Worm (Caenorhabditis elegans): Measurements from ENCODE around the gene pho-8.

Gene pho-8

DNA sequence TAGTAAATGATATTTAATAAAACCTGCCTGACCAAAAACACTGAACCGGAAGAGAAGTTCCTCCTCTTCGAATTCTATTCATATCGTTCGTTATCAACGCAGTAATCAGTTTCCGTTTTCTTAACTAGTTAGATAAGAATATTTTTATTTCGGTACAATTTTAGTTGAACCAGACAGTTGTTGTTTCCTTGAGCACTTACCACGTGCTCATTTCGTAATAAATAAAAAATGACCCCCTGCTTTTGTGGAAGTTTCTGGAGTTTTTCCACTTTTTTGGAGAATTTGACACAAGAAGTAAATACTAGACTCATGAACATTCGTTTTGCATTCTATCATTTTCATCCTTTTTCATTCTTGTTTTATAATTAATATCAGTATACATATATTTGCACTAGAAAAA, 20.3 kb downstream of the pho-8 start:
- TF ChIP-seq K02D7.2 (tag; optimal IDR thresholded peaks at IDR 0.05) (no peak), ttx-3 (tag; optimal IDR thresholded peaks at IDR 0.05) (no peak), elt-2 (tag; optimal IDR thresholded peaks at IDR 0.05) (peak; percentile 32), ets-4 (tag; optimal IDR thresholded peaks at IDR 0.05) (no peak), lim-6 (tag; optimal IDR thresholded peaks at IDR 0.05) (no peak)

DNA sequence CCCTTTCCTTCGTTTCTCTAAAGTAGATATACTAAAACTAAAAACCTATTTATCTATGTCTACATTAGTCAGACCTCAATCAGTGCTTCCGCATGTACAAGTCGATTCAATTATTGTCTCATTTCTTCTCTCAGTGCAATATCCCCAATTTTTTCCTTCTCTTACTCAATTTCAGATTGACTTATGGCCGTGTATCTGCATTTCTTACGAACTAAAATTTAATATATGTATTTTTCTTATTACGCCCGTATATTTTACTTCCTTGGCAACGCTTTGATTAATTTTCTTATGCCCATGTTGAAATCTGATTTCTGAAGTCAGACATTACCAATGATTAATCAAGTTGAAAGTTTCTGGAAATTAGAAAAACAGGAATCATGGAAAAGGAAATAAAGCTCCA, 21.5 kb downstream of the pho-8 start:
- TF ChIP-seq ceh-9 (tag; optimal IDR thresholded peaks at IDR 0.05) = no peak
- peak; percentile 98 for TF ChIP-seq ceh-14 (tag; optimal IDR thresholded peaks at IDR 0.05)
- TF ChIP-seq unc-42 (tag; optimal IDR thresholded peaks at IDR 0.05) = peak; percentile 93
- no peak for TF ChIP-seq hlh-30 (tag; optimal IDR thresholded peaks at IDR 0.05; ENCODE audit: insufficient read depth)

DNA sequence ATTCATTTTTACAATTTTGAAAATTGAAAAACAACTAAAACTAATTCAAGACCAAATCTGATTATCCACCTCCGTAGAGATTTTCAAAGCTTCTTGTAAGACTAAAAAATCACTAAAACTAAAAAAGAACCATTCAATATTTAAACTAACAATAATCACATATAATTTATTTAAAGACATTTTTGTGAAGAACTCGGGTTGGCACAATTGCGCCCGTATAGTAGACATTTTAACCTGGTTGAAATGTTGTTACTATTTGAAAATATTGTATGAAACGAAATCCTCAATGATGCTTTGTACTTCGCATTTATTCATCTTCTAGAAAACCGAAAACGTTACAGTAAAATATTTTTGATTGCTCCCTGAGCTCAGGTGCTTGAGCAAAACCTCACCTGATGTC, 22.6 kb downstream of the pho-8 start:
- TF ChIP-seq sox-2 (GFP tag; IDR thresholded peaks at IDR 0.05) (no peak), ceh-34 (tag; optimal IDR thresholded peaks at IDR 0.05) (no peak), unc-3 (GFP tag; conservative IDR thresholded peaks at IDR 0.05) (no peak), unc-3 (tag; optimal IDR thresholded peaks at IDR 0.05) (no peak), pha-2 (tag; optimal IDR thresholded peaks at IDR 0.05) (no peak)

DNA sequence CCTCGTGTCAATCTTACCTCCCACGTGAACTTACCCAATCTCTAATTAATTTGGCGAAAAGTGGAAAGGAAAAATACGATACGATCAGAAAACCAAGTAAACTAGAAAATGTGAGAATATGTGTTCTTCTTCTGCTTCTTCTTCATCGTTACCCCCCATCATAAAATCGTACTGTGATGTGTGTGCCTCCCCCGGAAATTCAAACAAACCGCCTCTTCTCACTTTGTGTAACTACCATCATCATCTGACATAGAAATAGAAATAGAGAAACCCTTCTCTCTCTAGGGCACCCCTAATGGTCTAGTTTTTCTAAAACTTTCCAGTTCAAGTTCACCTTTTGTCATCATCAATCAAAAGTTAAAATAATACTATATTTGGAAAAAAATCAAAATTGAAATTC, 24.3 kb downstream of the pho-8 start:
- TF ChIP-seq zip-5 (tag; optimal IDR thresholded peaks at IDR 0.05) = no peak
- TF ChIP-seq ceh-24 (tag; optimal IDR thresholded peaks at IDR 0.05) = no peak
- TF ChIP-seq ceh-48 (tag; optimal IDR thresholded peaks at IDR 0.05) = no peak
- TF ChIP-seq ttx-3 (tag; optimal IDR thresholded peaks at IDR 0.05) = no peak
- TF ChIP-seq mec-3 (tag; optimal IDR thresholded peaks at IDR 0.05; ENCODE audit: borderline replicate concordance) = no peak
- TF ChIP-seq ref-2 (tag; optimal IDR thresholded peaks at IDR 0.05) = no peak
- TF ChIP-seq odd-2 (tag; optimal IDR thresholded peaks at IDR 0.05) = no peak
- no peak for TF ChIP-seq pat-9 (tag; optimal IDR thresholded peaks at IDR 0.05)
- TF ChIP-seq dve-1 (tag; optimal IDR thresholded peaks at IDR 0.05) = no peak
- no peak for TF ChIP-seq lin-11 (tag; optimal IDR thresholded peaks at IDR 0.05)
- TF ChIP-seq dmd-4 (tag; optimal IDR thresholded peaks at IDR 0.05; ENCODE audit: borderline replicate concordance) = no peak
- TF ChIP-seq ceh-2 (tag; optimal IDR thresholded peaks at IDR 0.05) = no peak
- no peak for TF ChIP-seq tbx-7 (tag; optimal IDR thresholded peaks at IDR 0.05)
- TF ChIP-seq unc-42 (tag; optimal IDR thresholded peaks at IDR 0.05) = no peak

- TF ChIP-seq ceh-6 (GFP tag; optimal IDR thresholded peaks at IDR 0.05) (no peak), C08G9.2 (tag; optimal IDR thresholded peaks at IDR 0.05) (no peak), sox-4 (tag; optimal IDR thresholded peaks at IDR 0.05) (no peak), ref-2 (tag; optimal IDR thresholded peaks at IDR 0.05) (no peak), ceh-45 (GFP tag; IDR thresholded peaks at IDR 0.05) (no peak)
Observed at ce11 chrV:11858299-11858698, 24.9 kb downstream of the pho-8 start.

ce11 chrV:11859082-11859858, 25.9 kb downstream of the pho-8 start:
- TF ChIP-seq ttx-3 (tag; optimal IDR thresholded peaks at IDR 0.05) (no peak), elt-2 (tag; optimal IDR thresholded peaks at IDR 0.05) (peak; percentile 73), hlh-30 (tag; optimal IDR thresholded peaks at IDR 0.05; ENCODE audit: insufficient read depth) (peak; percentile 49)
